Worm (Caenorhabditis elegans): ENCODE measurements around the gene F44E2.4.

Gene F44E2.4

ce11 chrIII:8873990-8874668, 35.9 kb upstream of the F44E2.4 start (continued):
- TF ChIP-seq T26A5.8 (tag; optimal IDR thresholded peaks at IDR 0.05) (no peak), aptf-3 (GFP tag; IDR thresholded peaks at IDR 0.05) (no peak), F55B11.4 (tag; optimal IDR thresholded peaks at IDR 0.05; ENCODE audit: borderline replicate concordance, insufficient read depth) (no peak), pbrm-1 (GFP tag; IDR thresholded peaks at IDR 0.05) (0 out of 2 replicates have a peak, but pooled peaks have one; percentile 33), him-1 (tag; optimal IDR thresholded peaks at IDR 0.05) (no peak), F23B12.7 (tag; optimal IDR thresholded peaks at IDR 0.05; ENCODE audit: insufficient read depth) (no peak), zim-3 (tag; optimal IDR thresholded peaks at IDR 0.05) (no peak), ceh-79 (tag; optimal IDR thresholded peaks at IDR 0.05) (no peak), madf-10 (tag; optimal IDR thresholded peaks at IDR 0.05) (peak; percentile 32), lsl-1 (GFP tag; optimal IDR thresholded peaks at IDR 0.05) (no peak), mcd-1 (GFP tag; IDR thresholded peaks at IDR 0.05) (peak; percentile 52), ccch-3 (GFP tag; optimal IDR thresholded peaks at IDR 0.05) (no peak), F22D6.2 (tag; optimal IDR thresholded peaks at IDR 0.05) (no peak), let-607 (tag; optimal IDR thresholded peaks at IDR 0.05) (no peak), T07F8.4 (tag; optimal IDR thresholded peaks at IDR 0.05) (no peak), atf-7 (tag; optimal IDR thresholded peaks at IDR 0.05) (no peak), egl-44 (GFP tag; IDR thresholded peaks at IDR 0.05) (no peak), F39B2.1 (GFP tag; IDR thresholded peaks at IDR 0.05) (no peak), Y67H2A.10 (GFP tag; conservative IDR thresholded peaks at IDR 0.05) (no peak), cebp-2 (GFP tag; IDR thresholded peaks at IDR 0.05) (no peak), mes-4 (tag; optimal IDR thresholded peaks at IDR 0.05) (no peak), Y53G8AR.9 (GFP tag; conservative IDR thresholded peaks at IDR 0.05) (no peak), egl-18 (GFP tag; IDR thresholded peaks at IDR 0.05) (no peak), ZK185.1 (tag; optimal IDR thresholded peaks at IDR 0.05; ENCODE audit: poor library complexity, severe bottlenecking) (peak; percentile 68), nfya-1 (tag; optimal IDR thresholded peaks at IDR 0.05; ENCODE audit: borderline replicate concordance, insufficient read depth) (no peak), F10E7.11 (tag; optimal IDR thresholded peaks at IDR 0.05) (no peak), lin-40 (tag; optimal IDR thresholded peaks at IDR 0.05) (peak; percentile 68), sptf-2 (GFP tag; optimal IDR thresholded peaks at IDR 0.05) (no peak), ceh-58 (GFP tag; IDR thresholded peaks at IDR 0.05) (no peak), attf-5 (GFP tag; optimal IDR thresholded peaks at IDR 0.05) (peak; percentile 53), ets-4 (GFP tag; optimal IDR thresholded peaks at IDR 0.05) (no peak), B0035.1 (tag; optimal IDR thresholded peaks at IDR 0.05) (no peak), bed-1 (GFP tag; IDR thresholded peaks at IDR 0.05) (no peak), nhr-27 (tag; optimal IDR thresholded peaks at IDR 0.05) (no peak), K12H6.12 (tag; optimal IDR thresholded peaks at IDR 0.05) (peak; percentile 83), hlh-26 (GFP tag; conservative IDR thresholded peaks at IDR 0.05) (no peak), Y53F4B.3 (GFP tag; IDR thresholded peaks at IDR 0.05) (no peak), unc-62 (GFP tag; optimal IDR thresholded peaks at IDR 0.05) (no peak), lin-26 (GFP tag; IDR thresholded peaks at IDR 0.05) (no peak), snpc-1.1 (tag; optimal IDR thresholded peaks at IDR 0.05; ENCODE audit: insufficient read depth) (no peak), zfh-2 (GFP tag; conservative IDR thresholded peaks at IDR 0.05) (peak; percentile 94), nfyb-1 (GFP tag; IDR thresholded peaks at IDR 0.05) (no peak), bed-2 (GFP tag; IDR thresholded peaks at IDR 0.05) (no peak), sea-2 (GFP tag; IDR thresholded peaks at IDR 0.05) (no peak), lir-1 (GFP tag; conservative IDR thresholded peaks at IDR 0.05) (peak; percentile 94), B0261.1 (tag; optimal IDR thresholded peaks at IDR 0.05) (no peak), ceh-91 (GFP tag; IDR thresholded peaks at IDR 0.05) (no peak), F57C9.4 (tag; optimal IDR thresholded peaks at IDR 0.05) (no peak)
